Worm (Caenorhabditis elegans): Measurements from ENCODE around the gene acdh-2.

Gene acdh-2

ce11 chrII:5565082-5565623 lies 17.9 kb upstream of the acdh-2 start:
- no peak for TF ChIP-seq flh-1 (GFP tag; optimal IDR thresholded peaks at IDR 0.05)
- no peak for TF ChIP-seq M03D4.4 (tag; optimal IDR thresholded peaks at IDR 0.05)
- TF ChIP-seq ztf-11 (tag; optimal IDR thresholded peaks at IDR 0.05) = no peak
- TF ChIP-seq unc-120 (tag; optimal IDR thresholded peaks at IDR 0.05; ENCODE audit: poor library complexity, severe bottlenecking) = no peak
- no peak for TF ChIP-seq nhr-76 (tag; optimal IDR thresholded peaks at IDR 0.05)
- no peak for TF ChIP-seq ceh-83 (GFP tag; optimal IDR thresholded peaks at IDR 0.05)
- TF ChIP-seq bed-3 (GFP tag; optimal IDR thresholded peaks at IDR 0.05) = no peak
- TF ChIP-seq ces-1 (GFP tag; optimal IDR thresholded peaks at IDR 0.05) = no peak
- no peak for TF ChIP-seq drap-1 (GFP tag; optimal IDR thresholded peaks at IDR 0.05)
- TF ChIP-seq ham-2 (GFP tag; optimal IDR thresholded peaks at IDR 0.05) = no peak
- no peak for TF ChIP-seq sptf-1 (tag; optimal IDR thresholded peaks at IDR 0.05)
- no peak for TF ChIP-seq zip-8 (tag; optimal IDR thresholded peaks at IDR 0.05)
- no peak for TF ChIP-seq hlh-1 (tag; optimal IDR thresholded peaks at IDR 0.05)
- no peak for TF ChIP-seq lsy-2 (tag; optimal IDR thresholded peaks at IDR 0.05)

ce11 chrII:5561392-5561791 lies 14.1 kb upstream of the acdh-2 start, which contains the start of gene C17C3.3:
TSS of gene C17C3.3 (plus strand) at chrII:5561737.
- TF ChIP-seq unc-39 (tag; optimal IDR thresholded peaks at IDR 0.05) (no peak), elt-3 (tag; optimal IDR thresholded peaks at IDR 0.05) (no peak), mab-5 (tag; optimal IDR thresholded peaks at IDR 0.05) (no peak), zip-8 (tag; optimal IDR thresholded peaks at IDR 0.05) (no peak)

ce11 chrII:5557134-5557533 lies 9.8 kb upstream of the acdh-2 start:
- TF ChIP-seq unc-62 (GFP tag; optimal IDR thresholded peaks at IDR 0.05) (no peak), nhr-237 (tag; optimal IDR thresholded peaks at IDR 0.05) (no peak), nhr-12 (tag; optimal IDR thresholded peaks at IDR 0.05) (no peak), nhr-2 (tag; optimal IDR thresholded peaks at IDR 0.05) (no peak), flh-1 (GFP tag; optimal IDR thresholded peaks at IDR 0.05) (no peak), hlh-1 (tag; optimal IDR thresholded peaks at IDR 0.05) (no peak), bed-3 (GFP tag; optimal IDR thresholded peaks at IDR 0.05) (no peak), lin-32 (GFP tag; optimal IDR thresholded peaks at IDR 0.05) (no peak), ceh-43 (GFP tag; optimal IDR thresholded peaks at IDR 0.05) (no peak), nhr-28 (tag; optimal IDR thresholded peaks at IDR 0.05) (no peak), ham-2 (GFP tag; optimal IDR thresholded peaks at IDR 0.05) (no peak), pha-4 (tag; optimal IDR thresholded peaks at IDR 0.05) (no peak)

- TF ChIP-seq unc-120 (tag; optimal IDR thresholded peaks at IDR 0.05; ENCODE audit: poor library complexity, severe bottlenecking) = no peak
- TF ChIP-seq bed-3 (GFP tag; optimal IDR thresholded peaks at IDR 0.05) = no peak
- no peak for TF ChIP-seq mep-1 (tag; optimal IDR thresholded peaks at IDR 0.05)
- no peak for TF ChIP-seq drap-1 (GFP tag; optimal IDR thresholded peaks at IDR 0.05)
Measured at ce11 chrII:5556431-5556830, 9.1 kb upstream of the acdh-2 start, which contains the start of gene ins-11. TSS of gene ins-11 (plus strand) at chrII:5556731.

- no peak for TF ChIP-seq zip-8 (tag; optimal IDR thresholded peaks at IDR 0.05)
- no peak for TF ChIP-seq lsy-2 (tag; optimal IDR thresholded peaks at IDR 0.05)
- no peak for TF ChIP-seq bed-3 (GFP tag; optimal IDR thresholded peaks at IDR 0.05)
- no peak for TF ChIP-seq blmp-1 (tag; optimal IDR thresholded peaks at IDR 0.05)
- TF ChIP-seq sptf-1 (tag; optimal IDR thresholded peaks at IDR 0.05) = no peak
- no peak for TF ChIP-seq lin-13 (tag; optimal IDR thresholded peaks at IDR 0.05)
Measured at ce11 chrII:5555522-5555921, 8.2 kb upstream of the acdh-2 start.

ce11 chrII:5554788-5555187 lies 7.5 kb upstream of the acdh-2 start:
- no peak for TF ChIP-seq unc-62 (GFP tag; optimal IDR thresholded peaks at IDR 0.05)
- TF ChIP-seq blmp-1 (tag; optimal IDR thresholded peaks at IDR 0.05) = no peak
- TF ChIP-seq nhr-28 (tag; optimal IDR thresholded peaks at IDR 0.05) = no peak
- no peak for TF ChIP-seq nhr-76 (tag; optimal IDR thresholded peaks at IDR 0.05)
- no peak for TF ChIP-seq mep-1 (tag; optimal IDR thresholded peaks at IDR 0.05)
- TF ChIP-seq bed-3 (GFP tag; optimal IDR thresholded peaks at IDR 0.05) = no peak
- no peak for TF ChIP-seq flh-1 (GFP tag; optimal IDR thresholded peaks at IDR 0.05)
- no peak for TF ChIP-seq ces-1 (GFP tag; optimal IDR thresholded peaks at IDR 0.05)
- TF ChIP-seq drap-1 (GFP tag; optimal IDR thresholded peaks at IDR 0.05) = no peak
- no peak for TF ChIP-seq nhr-12 (tag; optimal IDR thresholded peaks at IDR 0.05)
- TF ChIP-seq nhr-2 (tag; optimal IDR thresholded peaks at IDR 0.05) = no peak
- no peak for TF ChIP-seq ceh-83 (GFP tag; optimal IDR thresholded peaks at IDR 0.05)
- TF ChIP-seq ham-2 (GFP tag; optimal IDR thresholded peaks at IDR 0.05) = no peak
- no peak for TF ChIP-seq lsy-2 (tag; optimal IDR thresholded peaks at IDR 0.05)
